Worm (Caenorhabditis elegans) whole organism, L4 larva: ENCODE results near the gene srbc-37.

ENCODE experiments used
- R02D3.7 ChIP-seq: fragments of 150-350 bp; sonication (generic microtip); optimal IDR thresholded peaks from 3 replicates; lab custom pipeline; 2014; ENCODE audit warnings: missing biosample characterization, missing genetic modification characterization
- aly-2 ChIP-seq: sonication (generic microtip); optimal IDR thresholded peaks from 2 replicates; lab custom pipeline; 2018; ENCODE audit warnings: missing biosample characterization, missing genetic modification characterization
- ceh-32 ChIP-seq: sonication (generic microtip); optimal IDR thresholded peaks from 2 replicates; lab custom pipeline; 2016; ENCODE audit warnings: mild to moderate bottlenecking, missing genetic modification characterization, missing compliant biosample characterization; ENCODE audit not compliant: poor library complexity
- ceh-82 ChIP-seq: sonication (generic microtip); optimal IDR thresholded peaks from 2 replicates; lab custom pipeline; 2017; ENCODE audit warnings: missing biosample characterization, missing genetic modification characterization
- dpl-1 ChIP-seq: fragments of 150-350 bp; optimal IDR thresholded peaks from 2 replicates; lab custom pipeline; 2014; ENCODE audit warnings: missing biosample characterization, missing genetic modification reagents, missing genetic modification characterization
- lin-1 ChIP-seq: fragments of 200-800 bp; sonication (Bioruptor generic); IDR thresholded peaks from 2 replicates; pipeline ENCODE4 v1.3.6; 2022; ENCODE audit warnings: missing genetic modification reagents, missing genetic modification characterization, missing compliant biosample characterization
- mxl-3 ChIP-seq: fragments of 200-800 bp; sonication (Bioruptor generic); optimal IDR thresholded peaks from 2 replicates; lab custom pipeline; 2018; ENCODE audit warnings: mild to moderate bottlenecking, missing genetic modification characterization, missing compliant biosample characterization
- nhr-11 ChIP-seq: fragments of 150-350 bp; optimal IDR thresholded peaks from 2 replicates; lab custom pipeline; 2014; ENCODE audit warnings: missing biosample characterization, missing genetic modification characterization
- set-16 ChIP-seq: fragments of 200-800 bp; sonication (Bioruptor generic); IDR thresholded peaks from 2 replicates; pipeline ENCODE4 v1.3.6; 2022; ENCODE audit warnings: missing genetic modification reagents, missing genetic modification characterization, missing compliant biosample characterization
- unc-130 ChIP-seq: sonication (generic microtip); optimal IDR thresholded peaks from 2 replicates; lab custom pipeline; 2016; ENCODE audit warnings: missing genetic modification reagents, missing genetic modification characterization, missing compliant biosample characterization

ce11 chrV:724946-725806 lies 22.8 kb downstream of the srbc-37 start:
- TF ChIP-seq nhr-11 (tag; lab: Kevin White, UChicago): no peak
- TF ChIP-seq ceh-32 (tag; lab: Kevin White, UChicago): no peak
- TF ChIP-seq aly-2 (tag; lab: Kevin White, UChicago): no peak
- TF ChIP-seq unc-130 (GFP tag; lab: Kevin White, UChicago): no peak
- TF ChIP-seq mxl-3 (GFP tag; lab: Kevin White, UChicago): no peak
- TF ChIP-seq R02D3.7 (tag; lab: Kevin White, UChicago): no peak
- no peak for TF ChIP-seq ceh-82 (tag; lab: Kevin White, UChicago)
- TF ChIP-seq set-16 (GFP tag; lab: Robert Waterston, UW): no peak
- TF ChIP-seq dpl-1 (GFP tag; lab: Kevin White, UChicago): no peak
- no peak for TF ChIP-seq lin-1 (GFP tag; lab: Robert Waterston, UW)
